Worm (Caenorhabditis elegans) whole organism, L3 larva: Measurements from ENCODE around the gene C26B9.6.

Experiments used
- R02D3.7 ChIP-seq: fragments of 150-350 bp; optimal IDR thresholded peaks from 2 replicates; lab custom pipeline; 2014; ENCODE audit warnings: missing biosample characterization, missing genetic modification characterization
- ZK546.5 ChIP-seq: sonication (generic microtip); optimal IDR thresholded peaks from 2 replicates; lab custom pipeline; 2017; ENCODE audit warnings: missing biosample characterization, missing genetic modification characterization
- aly-2 ChIP-seq: fragments of 150-350 bp; optimal IDR thresholded peaks from 2 replicates; lab custom pipeline; 2014; ENCODE audit warnings: missing biosample characterization, missing genetic modification characterization
- ceh-28 ChIP-seq: fragments of 150-350 bp; optimal IDR thresholded peaks from 2 replicates; lab custom pipeline; 2014; ENCODE audit warnings: missing biosample characterization, missing genetic modification reagents, missing genetic modification characterization
- ceh-82 ChIP-seq: fragments of 150-350 bp; optimal IDR thresholded peaks from 2 replicates; lab custom pipeline; 2014; ENCODE audit warnings: missing biosample characterization, missing genetic modification characterization
- ceh-9 ChIP-seq: sonication (generic microtip); optimal IDR thresholded peaks from 2 replicates; lab custom pipeline; 2018; ENCODE audit warnings: missing biosample characterization, missing genetic modification characterization
- daf-12 ChIP-seq: fragments of 150-350 bp; optimal IDR thresholded peaks from 2 replicates; lab custom pipeline; 2014; ENCODE audit warnings: missing biosample characterization, missing genetic modification reagents, missing genetic modification characterization
- egl-27 ChIP-seq: sonication (generic microtip); optimal IDR thresholded peaks from 4 replicates; lab custom pipeline; 2017; ENCODE audit warnings: missing biosample characterization, missing genetic modification reagents, missing genetic modification characterization
- egl-5 ChIP-seq: fragments of 150-350 bp; optimal IDR thresholded peaks from 2 replicates; lab custom pipeline; 2017; ENCODE audit warnings: missing biosample characterization, missing genetic modification reagents, missing genetic modification characterization, inconsistent platforms
- elt-2 ChIP-seq: sonication (generic microtip); optimal IDR thresholded peaks from 2 replicates; lab custom pipeline; 2016; ENCODE audit warnings: missing genetic modification reagents, mild to moderate bottlenecking, missing genetic modification characterization, missing compliant biosample characterization
- fkh-10 ChIP-seq: sonication (generic microtip); optimal IDR thresholded peaks from 2 replicates; lab custom pipeline; 2017; ENCODE audit warnings: missing biosample characterization, missing genetic modification reagents, missing genetic modification characterization
- fos-1 ChIP-seq: fragments of 150-350 bp; optimal IDR thresholded peaks from 2 replicates; lab custom pipeline; 2014; ENCODE audit warnings: missing biosample characterization, missing genetic modification characterization
- hmg-11 ChIP-seq: sonication (generic microtip); optimal IDR thresholded peaks from 2 replicates; lab custom pipeline; 2016; ENCODE audit warnings: missing genetic modification characterization, missing compliant biosample characterization
- jun-1 ChIP-seq: fragments of 150-350 bp; optimal IDR thresholded peaks from 2 replicates; lab custom pipeline; 2014; ENCODE audit warnings: missing biosample characterization, missing genetic modification reagents, missing genetic modification characterization
- lin-15B ChIP-seq: fragments of 150-350 bp; optimal IDR thresholded peaks from 2 replicates; lab custom pipeline; 2014; ENCODE audit warnings: missing biosample characterization, missing genetic modification characterization
- lin-39 ChIP-seq: fragments of 150-350 bp; optimal IDR thresholded peaks from 2 replicates; lab custom pipeline; 2018; ENCODE audit warnings: missing biosample characterization, missing genetic modification reagents, missing genetic modification characterization
- mdl-1 ChIP-seq: fragments of 150-350 bp; optimal IDR thresholded peaks from 2 replicates; lab custom pipeline; 2014; ENCODE audit warnings: missing biosample characterization, missing genetic modification characterization
- mml-1 ChIP-seq: fragments of 150-350 bp; sonication (generic microtip); optimal IDR thresholded peaks from 3 replicates; lab custom pipeline; 2014; ENCODE audit warnings: missing biosample characterization, missing genetic modification characterization
- nfya-1 ChIP-seq: sonication (generic microtip); optimal IDR thresholded peaks from 2 replicates; lab custom pipeline; 2017; ENCODE audit warnings: missing genetic modification characterization, mild to moderate bottlenecking, missing compliant biosample characterization, antibody characterized with exemption, moderate library complexity; ENCODE audit not compliant: insufficient read depth
- nhr-12 ChIP-seq: fragments of 150-350 bp; optimal IDR thresholded peaks from 2 replicates; lab custom pipeline; 2014; ENCODE audit warnings: missing biosample characterization, missing genetic modification characterization
- nhr-23 ChIP-seq: fragments of 150-350 bp; optimal IDR thresholded peaks from 2 replicates; lab custom pipeline; 2014; ENCODE audit warnings: missing biosample characterization, missing genetic modification reagents, missing genetic modification characterization
- nhr-237 ChIP-seq: fragments of 150-350 bp; optimal IDR thresholded peaks from 2 replicates; lab custom pipeline; 2014; ENCODE audit warnings: missing biosample characterization, missing genetic modification characterization
- nhr-25 ChIP-seq: sonication (generic microtip); optimal IDR thresholded peaks from 2 replicates; lab custom pipeline; 2017; ENCODE audit warnings: missing biosample characterization, missing genetic modification characterization
- nhr-28 ChIP-seq: fragments of 150-350 bp; optimal IDR thresholded peaks from 2 replicates; lab custom pipeline; 2014; ENCODE audit warnings: missing biosample characterization, missing genetic modification characterization
- nhr-43 ChIP-seq: sonication (generic microtip); optimal IDR thresholded peaks from 2 replicates; lab custom pipeline; 2016; ENCODE audit warnings: mild to moderate bottlenecking, missing genetic modification characterization, missing compliant biosample characterization; ENCODE audit not compliant: poor library complexity, severe bottlenecking
- nhr-67 ChIP-seq: fragments of 150-350 bp; optimal IDR thresholded peaks from 2 replicates; lab custom pipeline; 2014; ENCODE audit warnings: missing biosample characterization, missing genetic modification characterization
- nhr-76 ChIP-seq: fragments of 150-350 bp; sonication (generic microtip); optimal IDR thresholded peaks from 5 replicates; lab custom pipeline; 2014; ENCODE audit warnings: missing biosample characterization, missing genetic modification characterization
- nhr-77 ChIP-seq: fragments of 150-350 bp; optimal IDR thresholded peaks from 2 replicates; lab custom pipeline; 2014; ENCODE audit warnings: missing biosample characterization, missing genetic modification characterization
- pha-4 ChIP-seq: fragments of 150-350 bp; optimal IDR thresholded peaks from 2 replicates; lab custom pipeline; 2014; ENCODE audit warnings: missing biosample characterization, missing genetic modification reagents, missing genetic modification characterization
- pqm-1 ChIP-seq: fragments of 150-350 bp; optimal IDR thresholded peaks from 2 replicates; lab custom pipeline; 2017; ENCODE audit warnings: missing biosample characterization, missing genetic modification characterization, inconsistent platforms
- skn-1 ChIP-seq: fragments of 150-350 bp; optimal IDR thresholded peaks from 2 replicates; lab custom pipeline; 2014; ENCODE audit warnings: missing biosample characterization, missing genetic modification characterization
- snpc-4 ChIP-seq: fragments of 150-350 bp; optimal IDR thresholded peaks from 2 replicates; lab custom pipeline; 2014; ENCODE audit warnings: missing biosample characterization, missing genetic modification characterization
- unc-39 ChIP-seq: sonication (generic microtip); optimal IDR thresholded peaks from 4 replicates; lab custom pipeline; 2017; ENCODE audit warnings: missing biosample characterization, missing genetic modification characterization
- ztf-11 ChIP-seq: fragments of 150-350 bp; optimal IDR thresholded peaks from 2 replicates; lab custom pipeline; 2014; ENCODE audit warnings: missing biosample characterization, missing genetic modification characterization
- ztf-4 ChIP-seq: fragments of 150-350 bp; optimal IDR thresholded peaks from 2 replicates; lab custom pipeline; 2014; ENCODE audit warnings: missing biosample characterization, missing genetic modification characterization

The C26B9.6 gene

ce11 chrX:5335368-5335767, at the start of gene C26B9.6:
Gene C26B9.6 (minus strand): TSS chrX:5335468.
- TF ChIP-seq ceh-9 (tag; lab: Kevin White, UChicago) (no peak), nhr-23 (tag; lab: Kevin White, UChicago) (no peak), nhr-67 (tag; lab: Kevin White, UChicago) (no peak), hmg-11 (no peak), snpc-4 (tag; lab: Kevin White, UChicago) (no peak), daf-12 (tag; lab: Kevin White, UChicago) (no peak), elt-2 (tag; lab: Kevin White, UChicago) (no peak), jun-1 (tag; lab: Kevin White, UChicago) (no peak), skn-1 (tag; lab: Kevin White, UChicago) (no peak), mdl-1 (tag; lab: Kevin White, UChicago) (no peak), fos-1 (tag; lab: Kevin White, UChicago) (no peak)

ce11 chrX:5382778-5383177, 47.5 kb upstream of the C26B9.6 start:
- TF ChIP-seq nhr-28 (tag; lab: Kevin White, UChicago) (no peak), ZK546.5 (tag; lab: Kevin White, UChicago) (no peak), nhr-237 (tag; lab: Kevin White, UChicago) (no peak), fos-1 (tag; lab: Kevin White, UChicago) (no peak), daf-12 (tag; lab: Kevin White, UChicago) (no peak), skn-1 (tag; lab: Kevin White, UChicago) (no peak), nhr-67 (tag; lab: Kevin White, UChicago) (no peak), nhr-77 (tag; lab: Kevin White, UChicago) (no peak), nfya-1 (tag; lab: Kevin White, UChicago) (no peak), nhr-23 (tag; lab: Kevin White, UChicago) (no peak), aly-2 (tag; lab: Kevin White, UChicago) (no peak), ceh-82 (tag; lab: Kevin White, UChicago) (no peak), nhr-43 (tag; lab: Kevin White, UChicago) (no peak), mml-1 (tag; lab: Kevin White, UChicago) (no peak), nhr-76 (tag; lab: Kevin White, UChicago) (no peak), nhr-25 (tag; lab: Kevin White, UChicago) (no peak), pqm-1 (no peak)

- TF ChIP-seq nhr-12 (tag; lab: Kevin White, UChicago) (no peak), lin-39 (tag; lab: Kevin White, UChicago) (no peak), pha-4 (tag; lab: Kevin White, UChicago) (peak; percentile 39), jun-1 (tag; lab: Kevin White, UChicago) (no peak), ceh-28 (tag; lab: Kevin White, UChicago) (no peak), pqm-1 (no peak)
Measured at ce11 chrX:5377307-5377706, 42.0 kb upstream of the C26B9.6 start, which contains the start of gene sek-5. Gene sek-5 (plus strand): TSS chrX:5377607.

- TF ChIP-seq pqm-1: peak; percentile 25
- TF ChIP-seq elt-2 (tag; lab: Kevin White, UChicago): peak; percentile 58
- TF ChIP-seq ztf-11: no peak
- no peak for TF ChIP-seq nhr-77 (tag; lab: Kevin White, UChicago)
- TF ChIP-seq unc-39 (tag; lab: Kevin White, UChicago): no peak
- TF ChIP-seq R02D3.7 (tag; lab: Kevin White, UChicago): no peak
- no peak for TF ChIP-seq lin-15B (tag; lab: Kevin White, UChicago)
- no peak for TF ChIP-seq ceh-82 (tag; lab: Kevin White, UChicago)
- no peak for TF ChIP-seq egl-5 (tag; lab: Kevin White, UChicago)
- TF ChIP-seq nfya-1 (tag; lab: Kevin White, UChicago): no peak
- TF ChIP-seq fos-1 (tag; lab: Kevin White, UChicago): no peak
- TF ChIP-seq pha-4 (tag; lab: Kevin White, UChicago): peak; percentile 50
- TF ChIP-seq egl-27: no peak
- no peak for TF ChIP-seq nhr-28 (tag; lab: Kevin White, UChicago)
- TF ChIP-seq daf-12 (tag; lab: Kevin White, UChicago): no peak
- TF ChIP-seq nhr-12 (tag; lab: Kevin White, UChicago): no peak
- TF ChIP-seq ceh-28 (tag; lab: Kevin White, UChicago): no peak
- no peak for TF ChIP-seq nhr-237 (tag; lab: Kevin White, UChicago)
- TF ChIP-seq nhr-23 (tag; lab: Kevin White, UChicago): no peak
- TF ChIP-seq mml-1 (tag; lab: Kevin White, UChicago): no peak
- TF ChIP-seq ztf-4: no peak
- TF ChIP-seq fkh-10 (GFP tag; lab: Kevin White, UChicago): no peak
Measured at ce11 chrX:5374742-5375141, 39.5 kb upstream of the C26B9.6 start, which contains the start of gene sek-4. Gene sek-4 (plus strand): TSS chrX:5375059.
